Worm (Caenorhabditis elegans): ENCODE results near the gene K10B3.5.

DNA sequence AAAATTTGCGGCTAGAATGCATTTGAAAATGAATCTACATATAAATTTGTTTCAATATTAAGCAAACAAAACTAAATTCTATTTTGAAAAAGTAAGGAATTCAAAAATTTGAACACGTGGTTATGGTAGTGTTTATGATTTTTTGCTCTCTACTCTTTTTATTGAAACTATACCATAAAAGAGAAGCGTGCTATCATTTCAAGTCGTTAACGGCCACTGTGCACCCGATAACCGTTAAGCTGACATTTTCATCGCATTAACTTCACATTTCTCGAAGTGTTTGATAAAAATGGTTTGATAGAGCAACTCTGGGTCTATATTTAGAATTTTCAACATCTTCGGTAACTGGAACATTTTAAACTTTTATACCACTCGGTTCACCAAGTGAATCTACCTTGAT, 51.5 kb downstream of the K10B3.5 start, which contains the start of gene twk-26:
- no peak for TF ChIP-seq F10E7.11 (tag; optimal IDR thresholded peaks at IDR 0.05)
- no peak for TF ChIP-seq cebp-1 (GFP tag; IDR thresholded peaks at IDR 0.05)
- no peak for TF ChIP-seq cebp-1 (tag; optimal IDR thresholded peaks at IDR 0.05)
- no peak for TF ChIP-seq somi-1 (GFP tag; optimal IDR thresholded peaks at IDR 0.05)
- TF ChIP-seq snpc-1.1 (tag; optimal IDR thresholded peaks at IDR 0.05; ENCODE audit: insufficient read depth) = no peak
- no peak for TF ChIP-seq mel-28 (tag; optimal IDR thresholded peaks at IDR 0.05; ENCODE audit: borderline replicate concordance)
- no peak for TF ChIP-seq ama-1 (optimal IDR thresholded peaks at IDR 0.05)
- no peak for TF ChIP-seq ama-1 (GFP tag; optimal IDR thresholded peaks at IDR 0.05)
- TF ChIP-seq pha-4 (tag; optimal IDR thresholded peaks at IDR 0.05) = no peak

Data from whole organism, young adult.